Worm (Caenorhabditis elegans): ENCODE results near the gene B0218.7.

B0218.7 gene

DNA sequence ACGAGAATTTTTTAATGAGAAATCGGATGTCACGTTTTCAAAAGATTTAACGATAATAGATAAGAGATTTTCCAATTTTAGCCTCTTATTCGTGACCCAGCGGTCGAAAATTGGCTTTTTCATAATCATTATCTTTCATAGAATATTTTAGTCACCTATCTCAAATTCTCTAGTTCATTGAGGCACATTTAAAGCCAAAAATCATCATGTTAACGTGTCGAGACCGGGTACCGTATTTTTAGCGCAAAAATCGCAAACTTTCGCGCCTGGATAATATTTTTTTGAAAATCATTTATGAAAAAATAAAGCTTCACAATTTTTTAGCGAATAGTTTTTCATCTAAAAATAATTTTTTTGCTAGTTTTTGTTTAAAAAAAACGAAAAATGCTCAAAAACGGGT lies at the start of gene B0218.7:
Gene B0218.7 (minus strand): TSS at position 101 of the 400 bp plus-strand sequence.
- TF ChIP-seq nhr-102 (tag; optimal IDR thresholded peaks at IDR 0.05) (no peak), mes-2 (tag; optimal IDR thresholded peaks at IDR 0.05; ENCODE audit: poor library complexity, severe bottlenecking) (no peak), lin-38 (GFP tag; IDR thresholded peaks at IDR 0.05) (no peak), mxl-3 (GFP tag; optimal IDR thresholded peaks at IDR 0.05) (no peak), F10B5.3 (tag; optimal IDR thresholded peaks at IDR 0.05) (no peak), zag-1 (tag; optimal IDR thresholded peaks at IDR 0.05) (no peak), spr-1 (tag; optimal IDR thresholded peaks at IDR 0.05) (no peak), madf-5 (GFP tag; IDR thresholded peaks at IDR 0.05) (no peak), cey-2 (tag; optimal IDR thresholded peaks at IDR 0.05; ENCODE audit: borderline replicate concordance, insufficient read depth) (no peak), rbr-2 (tag; optimal IDR thresholded peaks at IDR 0.05) (no peak), lsy-2 (tag; optimal IDR thresholded peaks at IDR 0.05) (no peak), mep-1 (tag; optimal IDR thresholded peaks at IDR 0.05) (no peak), php-3 (GFP tag; IDR thresholded peaks at IDR 0.05) (no peak), D1046.2 (GFP tag; IDR thresholded peaks at IDR 0.05) (no peak)

ce11 chrIV:8211747-8212146 lies 45.9 kb upstream of the B0218.7 start, which contains the start of gene C07G1.7:
Gene C07G1.7, minus strand, starts transcription at chrIV:8211847.
- TF ChIP-seq ZK337.2 (GFP tag; IDR thresholded peaks at IDR 0.05) (no peak), skn-1 (tag; optimal IDR thresholded peaks at IDR 0.05) (no peak), ama-1 (optimal IDR thresholded peaks at IDR 0.05) (no peak), Y48G9A.11 (GFP tag; IDR thresholded peaks at IDR 0.05) (no peak), unc-62 (GFP tag; optimal IDR thresholded peaks at IDR 0.05 in 1 of 2) (no peak), unc-62 (tag; optimal IDR thresholded peaks at IDR 0.05) (no peak), ceh-62 (tag; optimal IDR thresholded peaks at IDR 0.05) (no peak), aly-2 (tag; optimal IDR thresholded peaks at IDR 0.05) (no peak), cey-2 (tag; optimal IDR thresholded peaks at IDR 0.05; ENCODE audit: borderline replicate concordance, insufficient read depth) (no peak), unc-39 (tag; optimal IDR thresholded peaks at IDR 0.05) (no peak), egl-43 (GFP tag; IDR thresholded peaks at IDR 0.05) (no peak), lin-15B (tag; optimal IDR thresholded peaks at IDR 0.05) (no peak), jun-1 (tag; optimal IDR thresholded peaks at IDR 0.05) (no peak), F49E8.2 (tag; optimal IDR thresholded peaks at IDR 0.05; ENCODE audit: borderline replicate concordance) (no peak), fos-1 (tag; optimal IDR thresholded peaks at IDR 0.05) (no peak), zfp-3 (GFP tag; conservative IDR thresholded peaks at IDR 0.05) (no peak), nhr-48 (tag; optimal IDR thresholded peaks at IDR 0.05) (no peak), lin-13 (GFP tag; optimal IDR thresholded peaks at IDR 0.05) (no peak), mdl-1 (tag; optimal IDR thresholded peaks at IDR 0.05) (no peak), dmd-8 (GFP tag; IDR thresholded peaks at IDR 0.05) (no peak), zip-11 (GFP tag; IDR thresholded peaks at IDR 0.05) (no peak)

- TF ChIP-seq pqm-1 (tag; optimal IDR thresholded peaks at IDR 0.05): no peak
- TF ChIP-seq zip-11 (GFP tag; IDR thresholded peaks at IDR 0.05): no peak
- no peak for TF ChIP-seq mdl-1 (tag; optimal IDR thresholded peaks at IDR 0.05)
- TF ChIP-seq saeg-2 (GFP tag; IDR thresholded peaks at IDR 0.05): no peak
- TF ChIP-seq skn-1 (tag; optimal IDR thresholded peaks at IDR 0.05): no peak
- no peak for TF ChIP-seq nhr-77 (tag; optimal IDR thresholded peaks at IDR 0.05)
- TF ChIP-seq cey-2 (tag; optimal IDR thresholded peaks at IDR 0.05; ENCODE audit: borderline replicate concordance, insufficient read depth): no peak
- TF ChIP-seq zfp-3 (GFP tag; conservative IDR thresholded peaks at IDR 0.05): no peak
- TF ChIP-seq ceh-28 (tag; optimal IDR thresholded peaks at IDR 0.05): no peak
- no peak for TF ChIP-seq spr-3 (GFP tag; optimal IDR thresholded peaks at IDR 0.05)
- no peak for TF ChIP-seq daf-16 (GFP tag; optimal IDR thresholded peaks at IDR 0.05)
- no peak for TF ChIP-seq daf-16 (tag; optimal IDR thresholded peaks at IDR 0.05)
- no peak for TF ChIP-seq D1046.2 (GFP tag; IDR thresholded peaks at IDR 0.05)
- TF ChIP-seq hlh-11 (tag; optimal IDR thresholded peaks at IDR 0.05): no peak
- no peak for TF ChIP-seq vab-7 (GFP tag; IDR thresholded peaks at IDR 0.05)
- TF ChIP-seq Y105C5A.15 (GFP tag; IDR thresholded peaks at IDR 0.05): no peak
- no peak for TF ChIP-seq rbr-2 (tag; optimal IDR thresholded peaks at IDR 0.05)
- no peak for TF ChIP-seq F10B5.3 (tag; optimal IDR thresholded peaks at IDR 0.05)
Measured at ce11 chrIV:8210300-8210699, 44.5 kb upstream of the B0218.7 start, which contains the start of gene C07G1.6. Gene C07G1.6, minus strand, starts transcription at chrIV:8210400.
